Fruit fly (Drosophila melanogaster) whole organism, embryonic: ENCODE results near the gene rtv.

Experiments
- Antp ChIP-seq: fragments of 200-800 bp; sonication (Bioruptor generic); optimal IDR thresholded peaks from 3 replicates; lab custom pipeline; 2016; ENCODE audit warnings: missing biosample characterization, missing genetic modification characterization
- CG11085 ChIP-seq: fragments of 200-800 bp; sonication (Bioruptor generic); IDR thresholded peaks from 2 replicates; pipeline ENCODE4 v1.3.6; 2022; ENCODE audit warnings: missing biosample characterization, missing genetic modification characterization
- CG11093 ChIP-seq: fragments of 200-800 bp; sonication (Bioruptor generic); IDR thresholded peaks from 3 replicates; pipeline ENCODE4 v1.3.6; 2022; ENCODE audit warnings: missing biosample characterization, missing genetic modification characterization
- CG11247 ChIP-seq: fragments of 200-800 bp; sonication (Bioruptor generic); IDR thresholded peaks from 2 replicates; pipeline ENCODE4 v1.3.6; 2022; ENCODE audit warnings: missing biosample characterization, missing genetic modification characterization
- CG11560 ChIP-seq: fragments of 200-800 bp; sonication (Bioruptor generic); IDR thresholded peaks from 3 replicates; pipeline ENCODE4 v1.3.6; 2022; ENCODE audit warnings: missing biosample characterization, missing genetic modification characterization
- CG13624 ChIP-seq: fragments of 200-800 bp; sonication (Bioruptor generic); optimal IDR thresholded peaks from 2 replicates; lab custom pipeline; 2016; ENCODE audit warnings: missing biosample characterization, missing genetic modification characterization
- CG15073 ChIP-seq: fragments of 200-800 bp; sonication (Bioruptor generic); optimal IDR thresholded peaks from 2 replicates; lab custom pipeline; 2016; ENCODE audit warnings: missing biosample characterization, missing genetic modification characterization
- CG15479 ChIP-seq: fragments of 200-800 bp; sonication (Bioruptor generic); optimal IDR thresholded peaks from 3 replicates; lab custom pipeline; 2019; ENCODE audit warnings: missing biosample characterization, mild to moderate bottlenecking, missing genetic modification characterization, moderate library complexity
- CG1647 ChIP-seq: fragments of 200-800 bp; sonication (Bioruptor generic); optimal IDR thresholded peaks from 3 replicates; lab custom pipeline; 2016; ENCODE audit warnings: missing biosample characterization, missing genetic modification characterization
- CG2875 ChIP-seq: fragments of 200-800 bp; sonication (Bioruptor generic); optimal IDR thresholded peaks from 2 replicates; lab custom pipeline; 2017; ENCODE audit warnings: missing biosample characterization, mild to moderate bottlenecking, missing genetic modification characterization, missing genetic modification reagents
- CG30403 ChIP-seq: fragments of 200-800 bp; sonication (Bioruptor generic); optimal IDR thresholded peaks from 3 replicates; lab custom pipeline; 2016; ENCODE audit warnings: missing biosample characterization, missing genetic modification characterization
- CG30431 ChIP-seq: fragments of 200-800 bp; sonication (Bioruptor generic); optimal IDR thresholded peaks from 2 replicates; lab custom pipeline; 2017; ENCODE audit warnings: missing biosample characterization, missing genetic modification characterization
- CG3163 ChIP-seq: fragments of 200-800 bp; sonication (Bioruptor generic); optimal IDR thresholded peaks from 3 replicates; lab custom pipeline; 2016; ENCODE audit warnings: missing biosample characterization, missing genetic modification characterization
- CG3407 ChIP-seq: fragments of 200-800 bp; sonication (Bioruptor generic); optimal IDR thresholded peaks from 2 replicates; lab custom pipeline; 2018; ENCODE audit warnings: missing biosample characterization, mild to moderate bottlenecking, missing genetic modification characterization
- CG4424 ChIP-seq: fragments of 200-800 bp; sonication (Bioruptor generic); optimal IDR thresholded peaks from 3 replicates; lab custom pipeline; 2016; ENCODE audit warnings: missing biosample characterization, missing genetic modification characterization
- CG6654 ChIP-seq: fragments of 200-800 bp; sonication (Bioruptor generic); optimal IDR thresholded peaks from 2 replicates; lab custom pipeline; 2017; ENCODE audit warnings: missing biosample characterization, mild to moderate bottlenecking, missing genetic modification characterization
- CG9437 ChIP-seq: fragments of 200-800 bp; sonication (Bioruptor generic); optimal IDR thresholded peaks from 2 replicates; lab custom pipeline; 2018; ENCODE audit warnings: missing biosample characterization, mild to moderate bottlenecking, missing genetic modification characterization
- D19B ChIP-seq: fragments of 200-800 bp; sonication (Bioruptor generic); optimal IDR thresholded peaks from 2 replicates; lab custom pipeline; 2017; ENCODE audit warnings: missing biosample characterization, mild to moderate bottlenecking, missing genetic modification characterization
- Dbx ChIP-seq: fragments of 200-800 bp; sonication (Bioruptor generic); IDR thresholded peaks from 3 replicates; pipeline ENCODE4 v1.3.6; 2022; ENCODE audit warnings: missing biosample characterization, missing genetic modification characterization
- Dek ChIP-seq: fragments of 200-800 bp; sonication (Bioruptor generic); optimal IDR thresholded peaks from 3 replicates; lab custom pipeline; 2019; ENCODE audit warnings: missing biosample characterization, mild to moderate bottlenecking, missing genetic modification characterization, moderate library complexity
- Doc3 ChIP-seq: fragments of 200-800 bp; sonication (Bioruptor generic); IDR thresholded peaks from 3 replicates; pipeline ENCODE4 v1.3.6; 2022; ENCODE audit warnings: missing biosample characterization, missing genetic modification characterization; ENCODE audit not compliant: partially characterized antibody
- Dp ChIP-seq: fragments of 200-800 bp; sonication (Bioruptor generic); optimal IDR thresholded peaks from 2 replicates; lab custom pipeline; 2018; ENCODE audit warnings: missing biosample characterization, mild to moderate bottlenecking, missing genetic modification characterization, moderate library complexity
- Hand ChIP-seq: fragments of 200-800 bp; sonication (Bioruptor generic); optimal IDR thresholded peaks from 2 replicates; lab custom pipeline; 2017; ENCODE audit warnings: mild to moderate bottlenecking, missing biosample characterization, missing genetic modification reagents, missing genetic modification characterization
- MESR4 ChIP-seq: fragments of 200-800 bp; sonication (Bioruptor generic); optimal IDR thresholded peaks from 2 replicates; lab custom pipeline; 2018; ENCODE audit warnings: missing biosample characterization, mild to moderate bottlenecking, missing genetic modification characterization, moderate library complexity
- Side ChIP-seq: fragments of 200-800 bp; sonication (Bioruptor generic); optimal IDR thresholded peaks from 2 replicates; lab custom pipeline; 2016; ENCODE audit warnings: missing biosample characterization, missing genetic modification characterization
- btn ChIP-seq: fragments of 200-800 bp; sonication (Bioruptor generic); optimal IDR thresholded peaks from 2 replicates; lab custom pipeline; 2016; ENCODE audit warnings: missing biosample characterization, missing genetic modification characterization
- cg ChIP-seq: fragments of 200-800 bp; sonication (Bioruptor generic); optimal IDR thresholded peaks from 3 replicates; lab custom pipeline; 2019; ENCODE audit warnings: missing biosample characterization, mild to moderate bottlenecking, missing genetic modification characterization, moderate library complexity
- chinmo ChIP-seq: fragments of 200-800 bp; sonication (Bioruptor generic); IDR thresholded peaks from 4 replicates; pipeline ENCODE4 v1.3.6; 2022; ENCODE audit warnings: missing biosample characterization, missing genetic modification characterization; ENCODE audit not compliant: partially characterized antibody
- da ChIP-seq: fragments of 200-800 bp; sonication (Bioruptor generic); optimal IDR thresholded peaks from 2 replicates; lab custom pipeline; 2016; ENCODE audit warnings: missing biosample characterization, missing genetic modification characterization
- fd96Cb ChIP-seq: fragments of 200-800 bp; sonication (Bioruptor generic); optimal IDR thresholded peaks from 2 replicates; lab custom pipeline; 2018; ENCODE audit warnings: missing biosample characterization, mild to moderate bottlenecking, missing genetic modification characterization, moderate library complexity
- ham ChIP-seq: fragments of 200-800 bp; sonication (Bioruptor generic); IDR thresholded peaks from 2 replicates; pipeline ENCODE4 v1.3.6; 2022; ENCODE audit warnings: missing biosample characterization, missing genetic modification characterization
- insv ChIP-seq, 2 experiments: fragments of 200-800 bp; sonication (Bioruptor generic); optimal IDR thresholded peaks; 3 replicates each; lab custom pipeline; 2016 to 2018; ENCODE audit warnings: missing biosample characterization in 2 of 2, missing genetic modification characterization in 2 of 2
- jumu ChIP-seq: fragments of 200-800 bp; sonication (Bioruptor generic); optimal IDR thresholded peaks from 3 replicates; lab custom pipeline; 2016; ENCODE audit warnings: missing biosample characterization, missing genetic modification characterization
- kay ChIP-seq: fragments of 200-800 bp; sonication (Bioruptor generic); optimal IDR thresholded peaks from 2 replicates; lab custom pipeline; 2016; ENCODE audit warnings: missing biosample characterization, missing genetic modification characterization
- lilli ChIP-seq: fragments of 200-800 bp; sonication (Bioruptor generic); optimal IDR thresholded peaks from 3 replicates; lab custom pipeline; 2016; ENCODE audit warnings: missing biosample characterization, missing genetic modification characterization
- lola ChIP-seq, 3 experiments: fragments of >200 bp in 2 of 3; fragments of 200-800 bp in 1 of 3; sonication (Bioruptor generic) in 1 of 3; optimal IDR thresholded peaks; 2 replicates each; lab custom pipeline; 2017 to 2019; ENCODE audit warnings: missing biosample characterization in 3 of 3, missing genetic modification characterization in 3 of 3, mild to moderate bottlenecking in 1 of 3, moderate library complexity in 1 of 3
- lov ChIP-seq, 2 experiments: fragments of 200-800 bp in 1 of 2; fragments of >200 bp in 1 of 2; sonication (Bioruptor generic) in 1 of 2; IDR thresholded peaks in 1 of 2; optimal IDR thresholded peaks in 1 of 2; 2 replicates in 1 of 2; 3 replicates in 1 of 2; pipeline versions ENCODE4 v1.3.6 to Lab custom; 2017 to 2022; ENCODE audit warnings: missing biosample characterization in 1 of 2, missing genetic modification characterization in 1 of 2
- nerfin-1 ChIP-seq: fragments of 200-800 bp; sonication (Bioruptor generic); optimal IDR thresholded peaks from 3 replicates; lab custom pipeline; 2019; ENCODE audit warnings: missing biosample characterization, mild to moderate bottlenecking, missing genetic modification characterization, moderate library complexity
- odd ChIP-seq: fragments of 200-800 bp; sonication (Bioruptor generic); optimal IDR thresholded peaks from 2 replicates; lab custom pipeline; 2017; ENCODE audit warnings: missing biosample characterization, mild to moderate bottlenecking, missing genetic modification characterization
- prd ChIP-seq, 3 experiments: fragments of >200 bp in 2 of 3; fragments of 200-800 bp in 1 of 3; sonication (Bioruptor generic) in 1 of 3; optimal IDR thresholded peaks in 2 of 3; IDR thresholded peaks in 1 of 3; 2 replicates in 2 of 3; 3 replicates in 1 of 3; pipeline versions ENCODE4 v1.3.6 to Lab custom; 2017 to 2022; ENCODE audit warnings: missing biosample characterization in 1 of 3, missing genetic modification characterization in 1 of 3
- pzg ChIP-seq: fragments of 200-800 bp; sonication (Bioruptor generic); optimal IDR thresholded peaks from 3 replicates; lab custom pipeline; 2018; ENCODE audit warnings: missing biosample characterization, mild to moderate bottlenecking, missing genetic modification characterization, moderate library complexity
- sens-2 ChIP-seq: fragments of 200-800 bp; sonication (Bioruptor generic); IDR thresholded peaks from 2 replicates; pipeline ENCODE4 v1.3.6; 2022; ENCODE audit warnings: missing biosample characterization, missing genetic modification characterization
- slbo ChIP-seq: fragments of 200-800 bp; sonication (Bioruptor generic); IDR thresholded peaks from 2 replicates; pipeline ENCODE4 v1.3.6; 2022; ENCODE audit warnings: missing biosample characterization, missing genetic modification characterization
- sna ChIP-seq: fragments of 200-800 bp; sonication (Bioruptor generic); IDR thresholded peaks from 2 replicates; pipeline ENCODE4 v1.3.6; 2022; ENCODE audit warnings: missing biosample characterization, missing genetic modification characterization; ENCODE audit not compliant: partially characterized antibody
- ssp ChIP-seq: fragments of 200-800 bp; sonication (Bioruptor generic); IDR thresholded peaks from 2 replicates; pipeline ENCODE4 v1.3.6; 2022; ENCODE audit warnings: missing biosample characterization, missing genetic modification characterization
- tx ChIP-seq: fragments of 200-800 bp; sonication (Bioruptor generic); optimal IDR thresholded peaks from 2 replicates; lab custom pipeline; 2016; ENCODE audit warnings: missing biosample characterization, missing genetic modification characterization
- vvl ChIP-seq: fragments of 200-800 bp; sonication (Bioruptor generic); IDR thresholded peaks from 2 replicates; pipeline ENCODE4 v1.3.6; 2022; ENCODE audit warnings: missing biosample characterization, missing genetic modification characterization

The rtv gene

DNA sequence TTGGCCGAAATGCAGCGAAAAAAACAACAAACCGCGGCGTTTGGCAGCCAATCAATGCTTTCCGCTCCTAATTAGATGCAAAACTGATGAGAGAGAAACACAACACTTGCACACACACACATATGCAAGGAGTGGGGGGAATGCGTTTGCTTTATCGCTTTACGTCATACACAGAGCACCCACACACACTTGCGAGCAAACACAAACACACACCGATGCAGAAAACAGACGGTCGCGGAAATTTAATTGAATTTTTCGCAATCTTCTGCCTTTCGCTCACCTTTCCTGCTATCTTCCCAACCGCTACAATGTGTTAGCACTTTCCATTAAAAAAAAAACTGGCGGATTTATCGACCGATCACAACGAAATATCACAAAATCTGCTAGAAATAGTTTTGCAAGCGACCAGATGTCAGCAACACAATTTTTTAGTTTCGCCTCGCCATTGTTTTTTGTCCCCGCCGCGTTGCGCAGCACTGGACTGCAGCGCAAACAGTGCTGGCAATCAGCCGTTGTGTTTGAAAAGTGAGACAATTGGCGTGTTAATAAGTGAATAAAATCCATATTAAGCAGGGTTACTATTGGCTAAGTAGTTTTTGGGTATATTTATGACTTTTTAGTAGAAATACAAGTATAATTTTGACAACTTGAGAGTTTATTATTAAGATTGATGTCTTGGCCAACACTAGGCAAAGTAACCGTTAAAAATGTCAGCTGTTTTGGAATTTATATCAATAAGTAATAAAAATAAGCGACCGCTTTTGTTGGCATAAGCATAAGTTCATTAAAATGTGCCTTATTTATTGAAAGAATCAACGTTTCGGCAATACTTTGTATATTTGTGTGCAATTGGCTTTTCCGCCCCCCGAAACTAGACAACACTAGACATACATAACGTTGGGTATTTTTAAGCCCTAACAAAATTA lies 16.9 kb downstream of the rtv start, which contains the start of gene Klp10A (continued):
- TF ChIP-seq lov (optimal IDR thresholded peaks at IDR 0.05; lab: Kevin White, UChicago) (no peak), lov (GFP tag; IDR thresholded peaks at IDR 0.05; lab: Robert Waterston, UW) (no peak), tx (GFP tag; lab: Kevin White, UChicago) (no peak), CG11093 (GFP tag; lab: Robert Waterston, UW) (no peak), CG11560 (tag; lab: Robert Waterston, UW) (no peak), nerfin-1 (peak; percentile 87), btn (no peak), CG2875 (GFP tag; lab: Kevin White, UChicago) (no peak), CG3163 (no peak), ssp (GFP tag; lab: Robert Waterston, UW) (no peak), CG4424 (GFP tag; lab: Kevin White, UChicago) (peak; percentile 14), CG11085 (no peak), slbo (GFP tag; lab: Robert Waterston, UW) (peak; percentile 58), cg (peak; percentile 91), kay (no peak), ham (no peak), Dek (tag; lab: Kevin White, UChicago) (no peak), Dp (GFP tag; lab: Kevin White, UChicago) (peak; percentile 16), CG15073 (GFP tag; lab: Kevin White, UChicago) (no peak), D19B (GFP tag; lab: Kevin White, UChicago) (no peak), lilli (GFP tag; lab: Kevin White, UChicago) (peak; percentile 28), CG30403 (peak; percentile 33), Dbx (no peak), fd96Cb (tag; lab: Kevin White, UChicago) (no peak), CG15479 (GFP tag; lab: Kevin White, UChicago) (no peak), CG1647 (peak; percentile 11), pzg (GFP tag; lab: Kevin White, UChicago) (peak; percentile 24), insv (GFP tag; optimal IDR thresholded peaks at IDR 0.05; lab: Kevin White, UChicago) (no peak), CG6654 (GFP tag; lab: Kevin White, UChicago) (no peak), sna (no peak), lola (GFP tag; optimal IDR thresholded peaks at IDR 0.05; lab: Kevin White, UChicago) (no peak), CG3407 (GFP tag; lab: Kevin White, UChicago) (no peak), CG30431 (GFP tag; lab: Kevin White, UChicago) (no peak), Side (GFP tag; lab: Kevin White, UChicago) (peak; percentile 18), Doc3 (GFP tag; lab: Robert Waterston, UW) (no peak), chinmo (0 out of 4 replicates have a peak, but pooled peaks have one; percentile 47), prd (optimal IDR thresholded peaks at IDR 0.05; lab: Kevin White, UChicago) (no peak), prd (GFP tag; IDR thresholded peaks at IDR 0.05; lab: Robert Waterston, UW) (no peak), CG13624 (GFP tag; lab: Kevin White, UChicago) (peak; percentile 2), Hand (GFP tag; lab: Kevin White, UChicago) (no peak), jumu (GFP tag; lab: Kevin White, UChicago) (peak; percentile 3), odd (no peak), CG11247 (GFP tag; lab: Robert Waterston, UW) (peak; percentile 21; the same call in 1 of the 2 replicates), sens-2 (GFP tag; lab: Robert Waterston, UW) (no peak), CG9437 (GFP tag; lab: Kevin White, UChicago) (peak; percentile 3), da (no peak), MESR4 (GFP tag; lab: Kevin White, UChicago) (peak; percentile 54), Antp (peak; percentile 14), vvl (GFP tag; lab: Robert Waterston, UW) (peak; percentile 9; the same call in 1 of the 2 replicates)
